Fruit fly (Drosophila melanogaster): Measurements from ENCODE around the gene CG3407.

The CG3407 gene

DNA sequence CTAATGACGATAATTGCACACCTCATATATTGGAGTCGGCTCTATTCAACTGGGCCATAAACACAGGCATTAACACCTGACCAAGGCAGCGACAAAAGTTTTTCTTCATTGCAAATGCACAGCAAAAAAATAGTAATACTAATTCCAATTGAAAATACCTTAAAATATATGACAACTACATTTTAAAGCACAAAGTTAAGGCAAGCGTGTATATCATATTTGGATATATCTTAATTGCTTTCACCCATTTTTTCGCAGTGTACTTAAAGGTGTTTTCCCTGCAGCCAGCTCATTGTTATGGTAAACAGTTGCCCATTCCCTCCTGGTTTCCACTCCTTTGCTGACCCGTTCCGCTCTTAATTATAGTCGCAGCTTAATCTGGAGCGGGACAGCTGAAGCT is 27.8 kb upstream of the CG3407 start (continued):
- TF ChIP-seq CG11093 (GFP tag; IDR thresholded peaks at IDR 0.05) (no peak), CG12299 (tag; optimal IDR thresholded peaks at IDR 0.05) (no peak), wdn (GFP tag; IDR thresholded peaks at IDR 0.05) (no peak), CG8924 (tag; optimal IDR thresholded peaks at IDR 0.05) (no peak), vnd (GFP tag; IDR thresholded peaks at IDR 0.05; ENCODE audit: partially characterized antibody) (no peak), CG15601 (tag; optimal IDR thresholded peaks at IDR 0.05) (no peak), Sox102F (GFP tag; optimal IDR thresholded peaks at IDR 0.05) (peak; percentile 59), CG12155 (GFP tag; optimal IDR thresholded peaks at IDR 0.05) (no peak), CG2712 (tag; optimal IDR thresholded peaks at IDR 0.05) (peak; percentile 62), CG8359 (GFP tag; optimal IDR thresholded peaks at IDR 0.05; ENCODE audit: borderline replicate concordance) (peak; percentile 5), NFAT (GFP tag; IDR thresholded peaks at IDR 0.05) (no peak), Ptx1 (GFP tag; IDR thresholded peaks at IDR 0.05) (peak; percentile 19; the same call in 1 of the 2 replicates), yki (optimal IDR thresholded peaks at IDR 0.05) (no peak), ara (GFP tag; IDR thresholded peaks at IDR 0.05) (peak; percentile 81), Lpt (GFP tag; optimal IDR thresholded peaks at IDR 0.05) (no peak), CG10274 (GFP tag; optimal IDR thresholded peaks at IDR 0.05) (no peak), so (GFP tag; IDR thresholded peaks at IDR 0.05) (no peak), kay (GFP tag; optimal IDR thresholded peaks at IDR 0.05) (no peak), CG16813 (GFP tag; IDR thresholded peaks at IDR 0.05; ENCODE audit: partially characterized antibody) (no peak), CG11247 (GFP tag; IDR thresholded peaks at IDR 0.05) (no peak), emc (GFP tag; optimal IDR thresholded peaks at IDR 0.05) (no peak), CG13424 (tag; optimal IDR thresholded peaks at IDR 0.05) (peak; percentile 38), Eip74EF (GFP tag; optimal IDR thresholded peaks at IDR 0.05) (no peak), CG34224 (GFP tag; IDR thresholded peaks at IDR 0.05; ENCODE audit: partially characterized antibody) (no peak), Spps (tag; optimal IDR thresholded peaks at IDR 0.05) (no peak), CG13624 (GFP tag; optimal IDR thresholded peaks at IDR 0.05) (no peak), CG43689 (GFP tag; IDR thresholded peaks at IDR 0.05) (no peak), CG1603 (tag; optimal IDR thresholded peaks at IDR 0.05) (peak; percentile 72), lmd (GFP tag; IDR thresholded peaks at IDR 0.05) (no peak; the same call in 1 of the 2 replicates), danr (GFP tag; IDR thresholded peaks at IDR 0.05) (no peak), Mes4 (GFP tag; optimal IDR thresholded peaks at IDR 0.05) (no peak), zen (tag; optimal IDR thresholded peaks at IDR 0.05) (peak; percentile 51), gce (GFP tag; IDR thresholded peaks at IDR 0.05) (no peak), sima (GFP tag; optimal IDR thresholded peaks at IDR 0.05) (no peak), Bgb (GFP tag; IDR thresholded peaks at IDR 0.05; ENCODE audit: partially characterized antibody) (no peak), HLHmδ (GFP tag; optimal IDR thresholded peaks at IDR 0.05) (no peak), CG6854 (GFP tag; optimal IDR thresholded peaks at IDR 0.05) (no peak), crp (GFP tag; optimal IDR thresholded peaks at IDR 0.05) (no peak), CG18011 (GFP tag; optimal IDR thresholded peaks at IDR 0.05) (no peak), HmgD (GFP tag; optimal IDR thresholded peaks at IDR 0.05) (no peak), ro (GFP tag; IDR thresholded peaks at IDR 0.05) (no peak), cg (GFP tag; optimal IDR thresholded peaks at IDR 0.05) (no peak), CG17912 (GFP tag; optimal IDR thresholded peaks at IDR 0.05) (no peak), CG7963 (GFP tag; IDR thresholded peaks at IDR 0.05; ENCODE audit: partially characterized antibody) (no peak), CG7745 (tag; optimal IDR thresholded peaks at IDR 0.05) (no peak), sc (optimal IDR thresholded peaks at IDR 0.05) (no peak), sc (GFP tag; optimal IDR thresholded peaks at IDR 0.05) (peak; percentile 5), CkIIα-i1 (GFP tag; IDR thresholded peaks at IDR 0.05) (no peak), onecut (GFP tag; IDR thresholded peaks at IDR 0.05) (no peak), Mrtf (GFP tag; IDR thresholded peaks at IDR 0.05) (no peak), CG8388 (GFP tag; optimal IDR thresholded peaks at IDR 0.05) (peak; percentile 39), Hmx (GFP tag; optimal IDR thresholded peaks at IDR 0.05) (no peak)

Measured in whole organism, embryonic.